Worm (Caenorhabditis elegans) whole organism, L4 larva: ENCODE data around the gene R13A1.1.
A peak's percentile ranks its signal among the peaks of the same experiment; 100 is the strongest.

Experiments
- F37D6.2 ChIP-seq: sonication (generic microtip); optimal IDR thresholded peaks from 2 replicates; lab custom pipeline; 2016; ENCODE audit warnings: mild to moderate bottlenecking, missing genetic modification characterization, missing compliant biosample characterization
- Y105C5A.15 ChIP-seq: fragments of 200-800 bp; sonication (Bioruptor generic); IDR thresholded peaks from 2 replicates; pipeline ENCODE4 v1.3.6; 2022; ENCODE audit warnings: missing genetic modification characterization, missing compliant biosample characterization
- Y48G9A.11 ChIP-seq: fragments of 200-800 bp; sonication (Bioruptor generic); IDR thresholded peaks from 2 replicates; pipeline ENCODE4 v1.3.6; 2022; ENCODE audit warnings: missing genetic modification reagents, missing genetic modification characterization, missing compliant biosample characterization
- ZK546.5 ChIP-seq, 2 experiments: sonication (generic microtip); optimal IDR thresholded peaks; 2 replicates each; lab custom pipeline; 2017; ENCODE audit warnings: missing biosample characterization in 2 of 2, missing genetic modification characterization in 2 of 2
- aha-1 ChIP-seq: fragments of 150-350 bp; peaks from one replicate; lab custom pipeline; 2014; ENCODE audit warnings: missing biosample characterization, missing genetic modification characterization
- aly-2 ChIP-seq: sonication (generic microtip); optimal IDR thresholded peaks from 2 replicates; lab custom pipeline; 2018; ENCODE audit warnings: missing biosample characterization, missing genetic modification characterization
- ceh-32 ChIP-seq: sonication (generic microtip); optimal IDR thresholded peaks from 2 replicates; lab custom pipeline; 2016; ENCODE audit warnings: mild to moderate bottlenecking, missing genetic modification characterization, missing compliant biosample characterization; ENCODE audit not compliant: poor library complexity
- cey-2 ChIP-seq: sonication (generic microtip); optimal IDR thresholded peaks from 3 replicates; lab custom pipeline; 2017; ENCODE audit warnings: missing genetic modification characterization, mild to moderate bottlenecking, missing compliant biosample characterization, antibody characterized with exemption, borderline replicate concordance; ENCODE audit not compliant: insufficient read depth
- ctbp-1 ChIP-seq: fragments of 200-800 bp; sonication (Bioruptor generic); IDR thresholded peaks from 2 replicates; pipeline ENCODE4 v1.3.6; 2022; ENCODE audit warnings: missing genetic modification reagents, missing genetic modification characterization, missing compliant biosample characterization
- daf-12 ChIP-seq: fragments of 150-350 bp; optimal IDR thresholded peaks from 2 replicates; lab custom pipeline; 2014; ENCODE audit warnings: missing biosample characterization, missing genetic modification reagents, missing genetic modification characterization
- daf-16 ChIP-seq, 3 experiments: sonication (generic microtip); optimal IDR thresholded peaks; 2 replicates each; lab custom pipeline; 2016 to 2017; ENCODE audit warnings: missing genetic modification characterization in 3 of 3, missing genetic modification reagents in 3 of 3, mild to moderate bottlenecking in 2 of 3, missing compliant biosample characterization in 2 of 3, missing biosample characterization in 1 of 3, moderate library complexity in 1 of 3
- daf-19 ChIP-seq: fragments of 200-800 bp; sonication (Bioruptor generic); conservative IDR thresholded peaks from 2 replicates; pipeline ENCODE4 v1.3.6; 2022; ENCODE audit warnings: missing genetic modification characterization, missing compliant biosample characterization
- daf-8 ChIP-seq: fragments of 200-800 bp; sonication (Bioruptor generic); IDR thresholded peaks from 2 replicates; pipeline ENCODE4 v1.3.6; 2022; ENCODE audit warnings: missing genetic modification characterization, missing compliant biosample characterization
- dmd-8 ChIP-seq: fragments of 200-800 bp; sonication (Bioruptor generic); IDR thresholded peaks from 2 replicates; pipeline ENCODE4 v1.3.6; 2022; ENCODE audit warnings: missing genetic modification characterization, missing compliant biosample characterization
- dmd-9 ChIP-seq: fragments of 200-800 bp; sonication (Bioruptor generic); IDR thresholded peaks from 2 replicates; pipeline ENCODE4 v1.3.6; 2022; ENCODE audit warnings: missing genetic modification reagents, missing genetic modification characterization, missing compliant biosample characterization
- dpl-1 ChIP-seq: fragments of 150-350 bp; optimal IDR thresholded peaks from 2 replicates; lab custom pipeline; 2014; ENCODE audit warnings: missing biosample characterization, missing genetic modification reagents, missing genetic modification characterization
- egl-27 ChIP-seq: sonication (generic microtip); optimal IDR thresholded peaks from 3 replicates; lab custom pipeline; 2017; ENCODE audit warnings: missing biosample characterization, missing genetic modification reagents, missing genetic modification characterization
- egl-43 ChIP-seq: fragments of 200-800 bp; sonication (Bioruptor generic); IDR thresholded peaks from 2 replicates; pipeline ENCODE4 v1.3.6; 2022; ENCODE audit warnings: missing genetic modification reagents, missing genetic modification characterization, missing compliant biosample characterization
- hif-1 ChIP-seq, 2 experiments: sonication (generic microtip); optimal IDR thresholded peaks; 2 replicates each; lab custom pipeline; 2016 to 2017; ENCODE audit warnings: missing compliant biosample characterization in 2 of 2, missing genetic modification characterization in 2 of 2, missing genetic modification reagents in 2 of 2, missing genotype in 2 of 2, mild to moderate bottlenecking in 1 of 2
- hlh-11 ChIP-seq: fragments of 200-800 bp; sonication (Bioruptor generic); optimal IDR thresholded peaks from 2 replicates; lab custom pipeline; 2018; ENCODE audit warnings: mild to moderate bottlenecking, missing genetic modification characterization, missing compliant biosample characterization
- hlh-30 ChIP-seq: sonication (generic microtip); optimal IDR thresholded peaks from 2 replicates; lab custom pipeline; 2017; ENCODE audit warnings: antibody characterized with exemption, mild to moderate bottlenecking, missing genetic modification characterization, missing compliant biosample characterization; ENCODE audit not compliant: insufficient read depth
- lin-1 ChIP-seq: fragments of 200-800 bp; sonication (Bioruptor generic); IDR thresholded peaks from 2 replicates; pipeline ENCODE4 v1.3.6; 2022; ENCODE audit warnings: missing genetic modification reagents, missing genetic modification characterization, missing compliant biosample characterization
- lin-13 ChIP-seq: fragments of 150-350 bp; optimal IDR thresholded peaks from 2 replicates; lab custom pipeline; 2014; ENCODE audit warnings: missing biosample characterization, missing genetic modification reagents, missing genetic modification characterization
- lsy-2 ChIP-seq, 2 experiments: fragments of 150-350 bp in 1 of 2; sonication (generic microtip) in 1 of 2; optimal IDR thresholded peaks; 2 replicates each; lab custom pipeline; 2014 to 2017; ENCODE audit warnings: missing biosample characterization in 2 of 2, missing genetic modification characterization in 2 of 2
- madf-5 ChIP-seq, 2 experiments: fragments of 200-800 bp; sonication (Bioruptor generic); IDR thresholded peaks; 2 replicates each; pipeline ENCODE4 v1.3.6; 2022; ENCODE audit warnings: missing compliant biosample characterization in 2 of 2, missing genetic modification characterization in 2 of 2
- mdl-1 ChIP-seq, 2 experiments: fragments of 150-350 bp in 1 of 2; sonication (generic microtip) in 1 of 2; optimal IDR thresholded peaks; 2 replicates each; lab custom pipeline; 2014 to 2017; ENCODE audit warnings: missing biosample characterization in 2 of 2, missing genetic modification characterization in 2 of 2
- mxl-3 ChIP-seq: fragments of 200-800 bp; sonication (Bioruptor generic); optimal IDR thresholded peaks from 2 replicates; lab custom pipeline; 2018; ENCODE audit warnings: mild to moderate bottlenecking, missing genetic modification characterization, missing compliant biosample characterization
- nhr-10 ChIP-seq: fragments of 150-350 bp; optimal IDR thresholded peaks from 2 replicates; lab custom pipeline; 2014; ENCODE audit warnings: missing biosample characterization, missing genetic modification characterization
- nhr-28 ChIP-seq: fragments of 150-350 bp; optimal IDR thresholded peaks from 2 replicates; lab custom pipeline; 2014; ENCODE audit warnings: missing biosample characterization, missing genetic modification characterization
- nhr-6 ChIP-seq: fragments of 150-350 bp; optimal IDR thresholded peaks from 2 replicates; lab custom pipeline; 2014; ENCODE audit warnings: missing biosample characterization, missing genetic modification characterization
- nhr-76 ChIP-seq: fragments of 150-350 bp; optimal IDR thresholded peaks from 2 replicates; lab custom pipeline; 2014; ENCODE audit warnings: missing biosample characterization, missing genetic modification characterization
- pha-4 ChIP-seq, 2 experiments: fragments of 150-350 bp in 1 of 2; fragments of 200-800 bp in 1 of 2; sonication (Bioruptor generic) in 1 of 2; IDR thresholded peaks in 1 of 2; optimal IDR thresholded peaks in 1 of 2; 2 replicates each; pipeline versions ENCODE4 v1.3.6 to Lab custom; 2014 to 2022; ENCODE audit warnings: missing genetic modification characterization in 2 of 2, missing genetic modification reagents in 2 of 2, missing biosample characterization in 1 of 2, missing compliant biosample characterization in 1 of 2
- pqm-1 ChIP-seq: sonication (generic microtip); optimal IDR thresholded peaks from 2 replicates; lab custom pipeline; 2017; ENCODE audit warnings: missing biosample characterization, missing genetic modification characterization
- rbr-2 ChIP-seq: sonication (generic microtip); optimal IDR thresholded peaks from 2 replicates; lab custom pipeline; 2016; ENCODE audit warnings: missing genotype, missing genetic modification characterization, missing compliant biosample characterization
- set-16 ChIP-seq: fragments of 200-800 bp; sonication (Bioruptor generic); IDR thresholded peaks from 2 replicates; pipeline ENCODE4 v1.3.6; 2022; ENCODE audit warnings: missing genetic modification reagents, missing genetic modification characterization, missing compliant biosample characterization
- unc-130 ChIP-seq: sonication (generic microtip); optimal IDR thresholded peaks from 2 replicates; lab custom pipeline; 2016; ENCODE audit warnings: missing genetic modification reagents, missing genetic modification characterization, missing compliant biosample characterization
- unc-39 ChIP-seq: sonication (generic microtip); optimal IDR thresholded peaks from 2 replicates; lab custom pipeline; 2017; ENCODE audit warnings: missing biosample characterization, missing genetic modification characterization
- unc-62 ChIP-seq, 3 experiments: fragments of 150-350 bp in 1 of 3; sonication (generic microtip); optimal IDR thresholded peaks in 2 of 3; peaks in 1 of 3; 1 replicate in 1 of 3; 2 replicates in 2 of 3; lab custom pipeline; 2014 to 2017; ENCODE audit warnings: missing biosample characterization in 3 of 3, missing genetic modification characterization in 3 of 3, missing genetic modification reagents in 3 of 3, missing genotype in 1 of 3
- vab-7 ChIP-seq: fragments of 200-800 bp; sonication (Bioruptor generic); IDR thresholded peaks from 2 replicates; pipeline ENCODE4 v1.3.6; 2022; ENCODE audit warnings: missing genetic modification reagents, missing genetic modification characterization, missing compliant biosample characterization
- zag-1 ChIP-seq: fragments of 150-350 bp; optimal IDR thresholded peaks from 2 replicates; lab custom pipeline; 2014; ENCODE audit warnings: missing biosample characterization, missing genetic modification characterization
- zfp-2 ChIP-seq: sonication (generic microtip); optimal IDR thresholded peaks from 2 replicates; lab custom pipeline; 2016; ENCODE audit warnings: mild to moderate bottlenecking, missing genetic modification characterization, missing compliant biosample characterization
- zip-2 ChIP-seq: fragments of 150-350 bp; optimal IDR thresholded peaks from 2 replicates; lab custom pipeline; 2014; ENCODE audit warnings: missing biosample characterization, missing genetic modification characterization
- ztf-11 ChIP-seq: fragments of 150-350 bp; optimal IDR thresholded peaks from 2 replicates; lab custom pipeline; 2014; ENCODE audit warnings: missing biosample characterization, missing genetic modification characterization

Gene R13A1.1

ce11 chrIV:7242220-7242789, 22.5 kb downstream of the R13A1.1 start, which contains the start of gene gstk-2:
Gene gstk-2, minus strand, starts transcription at chrIV:7242270.
- TF ChIP-seq daf-19 (GFP tag; lab: Robert Waterston, UW) (no peak), hlh-11 (peak; percentile 10), hlh-30 (tag; lab: Kevin White, UChicago) (peak; percentile 40), nhr-28 (tag; lab: Kevin White, UChicago) (peak; percentile 4), ctbp-1 (GFP tag; lab: Robert Waterston, UW) (no peak), daf-16 (GFP tag; optimal IDR thresholded peaks at IDR 0.05; lab: Kevin White, UChicago) (peak in 1 of 2 experiments; percentile 74), daf-16 (tag; optimal IDR thresholded peaks at IDR 0.05; lab: Kevin White, UChicago) (peak; percentile 26), mdl-1 (tag; optimal IDR thresholded peaks at IDR 0.05; lab: Kevin White, UChicago) (peak in 1 of 2 experiments; percentile 11)
- TF ChIP-seq, all 104 proteins: peak for 5

- TF ChIP-seq unc-130 (GFP tag; lab: Kevin White, UChicago) (no peak), zfp-2 (tag; lab: Kevin White, UChicago) (no peak), daf-16 (GFP tag; optimal IDR thresholded peaks at IDR 0.05; lab: Kevin White, UChicago) (no peak), daf-16 (tag; optimal IDR thresholded peaks at IDR 0.05; lab: Kevin White, UChicago) (peak; percentile 54), aly-2 (no peak), aha-1 (peak; percentile 4), nhr-6 (tag; lab: Kevin White, UChicago) (no peak)
These were observed 24.1 kb downstream of the R13A1.1 start, which contains the start of gene afmd-1 for ce11 chrIV:7243913-7244312. Gene afmd-1, plus strand, starts transcription at chrIV:7244228.

ce11 chrIV:7245592-7245991, 25.8 kb downstream of the R13A1.1 start:
- TF ChIP-seq nhr-76 (tag; lab: Kevin White, UChicago) = no peak
- TF ChIP-seq madf-5 (GFP tag; IDR thresholded peaks at IDR 0.05; lab: Robert Waterston, UW) = no peak
- TF ChIP-seq dmd-9 (GFP tag; lab: Robert Waterston, UW) = no peak
- no peak for TF ChIP-seq unc-130 (GFP tag; lab: Kevin White, UChicago)
- TF ChIP-seq ZK546.5 (tag; optimal IDR thresholded peaks at IDR 0.05; lab: Kevin White, UChicago) = no peak
- TF ChIP-seq set-16 = peak; percentile 85
- TF ChIP-seq zag-1 (tag; lab: Kevin White, UChicago) = no peak
- no peak for TF ChIP-seq pha-4 (GFP tag; IDR thresholded peaks at IDR 0.05; lab: Robert Waterston, UW)
- TF ChIP-seq pha-4 (tag; optimal IDR thresholded peaks at IDR 0.05; lab: Kevin White, UChicago) = no peak
- no peak for TF ChIP-seq aly-2
- peak; percentile 41 for TF ChIP-seq aha-1
- no peak for TF ChIP-seq daf-16 (GFP tag; optimal IDR thresholded peaks at IDR 0.05; lab: Kevin White, UChicago)
- TF ChIP-seq daf-16 (tag; optimal IDR thresholded peaks at IDR 0.05; lab: Kevin White, UChicago) = no peak
- no peak for TF ChIP-seq F37D6.2 (tag; lab: Kevin White, UChicago)
- no peak for TF ChIP-seq hif-1 (tag; optimal IDR thresholded peaks at IDR 0.05; lab: Kevin White, UChicago)
- no peak for TF ChIP-seq daf-12
- TF ChIP-seq lin-13 (GFP tag; lab: Kevin White, UChicago) = no peak
- no peak for TF ChIP-seq zip-2
- no peak for TF ChIP-seq nhr-10 (tag; lab: Kevin White, UChicago)
- TF ChIP-seq lin-1 (GFP tag; lab: Robert Waterston, UW) = no peak
- no peak for TF ChIP-seq ztf-11 (tag; lab: Kevin White, UChicago)
- no peak for TF ChIP-seq Y105C5A.15 (GFP tag; lab: Robert Waterston, UW)
- 0 out of 2 replicates have a peak, but pooled peaks have one; percentile 18 for TF ChIP-seq egl-43
- TF ChIP-seq unc-39 (tag; lab: Kevin White, UChicago) = no peak
- no peak for TF ChIP-seq Y48G9A.11 (GFP tag; lab: Robert Waterston, UW)
- no peak for TF ChIP-seq pqm-1 (tag; lab: Kevin White, UChicago)
- no peak for TF ChIP-seq rbr-2
- TF ChIP-seq ceh-32 (tag; lab: Kevin White, UChicago) = no peak
- TF ChIP-seq, all 104 proteins: peak for 3

- TF ChIP-seq unc-62 (GFP tag; optimal IDR thresholded peaks at IDR 0.05 in 1 of 2; lab: Kevin White, UChicago) = no peak
- TF ChIP-seq unc-62 (tag; optimal IDR thresholded peaks at IDR 0.05; lab: Kevin White, UChicago) = no peak
- no peak for TF ChIP-seq Y48G9A.11 (GFP tag; lab: Robert Waterston, UW)
- TF ChIP-seq lsy-2 (tag; optimal IDR thresholded peaks at IDR 0.05; lab: Kevin White, UChicago) = no peak
- TF ChIP-seq dmd-8 (GFP tag; lab: Robert Waterston, UW) = no peak
- TF ChIP-seq zag-1 (tag; lab: Kevin White, UChicago) = no peak
- TF ChIP-seq dpl-1 (GFP tag; lab: Kevin White, UChicago) = no peak
- no peak for TF ChIP-seq egl-27 (tag; lab: Kevin White, UChicago)
- no peak for TF ChIP-seq lin-1 (GFP tag; lab: Robert Waterston, UW)
- no peak for TF ChIP-seq rbr-2
- TF ChIP-seq mxl-3 (GFP tag; lab: Kevin White, UChicago) = no peak
- TF ChIP-seq vab-7 (GFP tag; lab: Robert Waterston, UW) = no peak
- TF ChIP-seq daf-8 (GFP tag; lab: Robert Waterston, UW) = no peak
- no peak for TF ChIP-seq ceh-32 (tag; lab: Kevin White, UChicago)
- no peak for TF ChIP-seq nhr-6 (tag; lab: Kevin White, UChicago)
- no peak for TF ChIP-seq Y105C5A.15 (GFP tag; lab: Robert Waterston, UW)
- TF ChIP-seq cey-2 (tag; lab: Kevin White, UChicago) = no peak
These were observed 26.7 kb downstream of the R13A1.1 start, which contains the start of gene col-114 for ce11 chrIV:7246553-7246952. Gene col-114, minus strand, starts transcription at chrIV:7246653.
